Worm (Caenorhabditis elegans) whole organism, early embryonic: ENCODE results near the gene srx-125.

Experiments
- F13C5.2 ChIP-seq: sonication (generic microtip); optimal IDR thresholded peaks from 2 replicates; lab custom pipeline; 2017; ENCODE audit warnings: mild to moderate bottlenecking, missing genetic modification characterization, inconsistent platforms, missing compliant biosample characterization
- ceh-13 ChIP-seq: fragments of 200-800 bp; sonication (Bioruptor generic); optimal IDR thresholded peaks from 2 replicates; lab custom pipeline; 2018; ENCODE audit warnings: mild to moderate bottlenecking, missing genetic modification characterization, missing compliant biosample characterization
- ceh-36 ChIP-seq: sonication (generic microtip); optimal IDR thresholded peaks from 2 replicates; lab custom pipeline; 2016; ENCODE audit warnings: missing genetic modification characterization, inconsistent platforms, missing compliant biosample characterization
- hmg-4 ChIP-seq: fragments of 200-800 bp; sonication (Bioruptor generic); optimal IDR thresholded peaks from 2 replicates; lab custom pipeline; 2018; ENCODE audit warnings: mild to moderate bottlenecking, missing genetic modification characterization, missing compliant biosample characterization
- scrt-1 ChIP-seq: fragments of 200-800 bp; sonication (Bioruptor generic); IDR thresholded peaks from 2 replicates; pipeline ENCODE4 v1.3.6; 2022; ENCODE audit warnings: missing genetic modification characterization, missing compliant biosample characterization
- tbx-37 ChIP-seq: fragments of 200-800 bp; sonication (Bioruptor generic); conservative IDR thresholded peaks from 2 replicates; pipeline ENCODE4 v1.3.6; 2022; ENCODE audit warnings: missing genetic modification reagents, missing genetic modification characterization, missing compliant biosample characterization

- TF ChIP-seq scrt-1 (GFP tag; lab: Robert Waterston, UW) = no peak
- TF ChIP-seq ceh-36 (tag; lab: Kevin White, UChicago) = no peak
- TF ChIP-seq hmg-4 = no peak
- no peak for TF ChIP-seq tbx-37
- TF ChIP-seq ceh-13 (GFP tag; lab: Kevin White, UChicago) = no peak
- TF ChIP-seq F13C5.2 (tag; lab: Kevin White, UChicago) = no peak
These were observed 27.8 kb downstream of the srx-125 start for ce11 chrV:13394968-13395367.
